Fruit fly (Drosophila melanogaster): Measurements from ENCODE around the gene Fit1.

- TF ChIP-seq CG8478 (optimal IDR thresholded peaks at IDR 0.05) (no peak), CTCF (optimal IDR thresholded peaks at IDR 0.05) (no peak)
Measured at dm6 chr3L:4088694-4089190, 14.6 kb upstream of the Fit1 start, which contains the start of gene Gad1.
